Worm (Caenorhabditis elegans): Measurements from ENCODE around the gene plc-4.

plc-4 gene

ce11 chrIV:7486201-7486947, 26.1 kb downstream of the plc-4 start, which contains the start of the genes his-61 and his-62 (continued):
- TF ChIP-seq xbp-1 (tag; optimal IDR thresholded peaks at IDR 0.05) (peak; percentile 36), unc-30 (tag; optimal IDR thresholded peaks at IDR 0.05) (no peak), unc-130 (tag; optimal IDR thresholded peaks at IDR 0.05) (no peak), lir-3 (tag; optimal IDR thresholded peaks at IDR 0.05; ENCODE audit: poor library complexity) (no peak), nhr-85 (tag) (peak; percentile 82), nhr-90 (tag; optimal IDR thresholded peaks at IDR 0.05; ENCODE audit: poor library complexity) (peak; percentile 34), nhr-237 (tag; optimal IDR thresholded peaks at IDR 0.05) (no peak), dsc-1 (tag; optimal IDR thresholded peaks at IDR 0.05) (no peak), grh-1 (GFP tag; IDR thresholded peaks at IDR 0.05) (peak; percentile 60), snpc-4 (tag; optimal IDR thresholded peaks at IDR 0.05) (peak; percentile 25), C34B4.2 (tag; optimal IDR thresholded peaks at IDR 0.05) (no peak), nhr-84 (tag; optimal IDR thresholded peaks at IDR 0.05) (no peak), fkh-10 (GFP tag; optimal IDR thresholded peaks at IDR 0.05) (no peak), F16B12.6 (tag; optimal IDR thresholded peaks at IDR 0.05) (no peak), sox-4 (tag; optimal IDR thresholded peaks at IDR 0.05) (no peak), lin-39 (tag; optimal IDR thresholded peaks at IDR 0.05) (no peak), ceh-90 (tag; optimal IDR thresholded peaks at IDR 0.05) (no peak), lin-35 (GFP tag; optimal IDR thresholded peaks at IDR 0.05) (peak in 1 of 2 experiments; percentile 20), pqm-1 (tag; optimal IDR thresholded peaks at IDR 0.05) (no peak), fkh-4 (tag; optimal IDR thresholded peaks at IDR 0.05; ENCODE audit: borderline replicate concordance) (no peak), nhr-77 (tag; optimal IDR thresholded peaks at IDR 0.05) (no peak), mep-1 (tag; optimal IDR thresholded peaks at IDR 0.05) (peak; percentile 54), C16A3.4 (tag; optimal IDR thresholded peaks at IDR 0.05) (no peak), egl-27 (tag; optimal IDR thresholded peaks at IDR 0.05) (no peak), zip-4 (GFP tag; optimal IDR thresholded peaks at IDR 0.05) (no peak), ztf-11 (tag; optimal IDR thresholded peaks at IDR 0.05) (peak in 1 of 2 experiments; percentile 93), hlh-17 (GFP tag; optimal IDR thresholded peaks at IDR 0.05; ENCODE audit: borderline replicate concordance) (no peak), vab-15 (tag; optimal IDR thresholded peaks at IDR 0.05) (no peak), lsy-2 (tag; optimal IDR thresholded peaks at IDR 0.05) (peak in 1 of 2 experiments; percentile 50), Y116A8C.19 (tag; optimal IDR thresholded peaks at IDR 0.05; ENCODE audit: borderline replicate concordance) (no peak), nhr-47 (tag; optimal IDR thresholded peaks at IDR 0.05) (peak; percentile 59), ama-1 (optimal IDR thresholded peaks at IDR 0.05) (no peak), pax-3 (tag; optimal IDR thresholded peaks at IDR 0.05) (no peak), ztf-4 (tag; optimal IDR thresholded peaks at IDR 0.05) (peak; percentile 28), swsn-7 (tag; optimal IDR thresholded peaks at IDR 0.05) (peak; percentile 82), nhr-71 (tag; optimal IDR thresholded peaks at IDR 0.05) (peak; percentile 67), unc-86 (tag; optimal IDR thresholded peaks at IDR 0.05) (peak; percentile 80), pag-3 (tag; optimal IDR thresholded peaks at IDR 0.05; ENCODE audit: borderline replicate concordance, insufficient read depth) (no peak), tbx-2 (tag; optimal IDR thresholded peaks at IDR 0.05) (peak; percentile 52), mab-9 (GFP tag; IDR thresholded peaks at IDR 0.05) (no peak), fkh-8 (tag; optimal IDR thresholded peaks at IDR 0.05) (peak; percentile 15), sup-37 (GFP tag; optimal IDR thresholded peaks at IDR 0.05) (no peak), jun-1 (tag; optimal IDR thresholded peaks at IDR 0.05) (peak; percentile 61), ceh-82 (tag; optimal IDR thresholded peaks at IDR 0.05) (peak in 2 of 3 experiments; percentile 23 to 42), lin-14 (GFP tag; optimal IDR thresholded peaks at IDR 0.05) (peak; percentile 91), ces-1 (GFP tag; optimal IDR thresholded peaks at IDR 0.05) (no peak), nhr-76 (tag; optimal IDR thresholded peaks at IDR 0.05) (no peak), snu-23 (GFP tag; optimal IDR thresholded peaks at IDR 0.05) (peak; percentile 59), nhr-11 (tag; optimal IDR thresholded peaks at IDR 0.05) (no peak), ets-5 (GFP tag; IDR thresholded peaks at IDR 0.05) (no peak), rnt-1 (tag; optimal IDR thresholded peaks at IDR 0.05) (no peak)

All from whole organism, L1 larva.